Fruit fly (Drosophila melanogaster): ENCODE measurements around the gene glec.
A peak's percentile ranks its signal among the peaks of the same experiment; 100 is the strongest.

Gene glec

DNA sequence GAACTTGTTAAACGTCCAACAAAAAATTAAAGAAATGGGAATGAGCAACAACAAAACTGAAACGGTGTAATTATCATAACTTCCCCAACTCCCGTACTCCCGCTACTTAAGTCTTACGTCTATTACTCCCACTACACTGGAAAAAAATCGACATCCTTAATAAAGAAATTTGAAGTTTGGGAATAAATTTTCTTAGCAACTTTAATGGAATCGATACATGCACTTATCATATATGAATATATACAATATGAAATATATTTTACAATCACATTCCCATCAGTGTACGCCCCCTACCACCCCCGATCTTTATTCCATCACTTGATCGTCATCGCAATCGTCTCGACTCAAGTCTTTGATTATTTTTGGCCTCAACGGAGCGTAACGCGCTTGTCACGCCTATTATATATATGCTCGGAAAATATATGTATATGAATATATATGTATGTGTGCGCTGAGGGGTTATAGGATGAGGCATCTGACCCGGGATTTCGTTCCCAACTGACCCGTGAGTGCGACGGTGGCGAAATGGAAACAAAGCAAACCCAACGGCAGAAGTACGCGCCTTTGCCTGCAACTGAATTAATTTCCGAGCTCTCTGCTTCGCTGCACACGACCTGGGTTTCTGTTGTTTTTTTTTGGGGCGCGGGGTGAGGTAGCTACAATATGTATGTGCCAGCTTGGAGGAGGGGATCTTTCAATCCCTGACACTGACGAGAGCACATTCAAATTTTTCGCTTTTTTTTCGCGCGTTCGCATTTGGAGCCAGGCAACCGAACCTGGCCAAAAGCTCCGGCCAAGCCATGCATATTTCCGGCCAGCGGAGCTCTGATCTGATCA, 21.6 kb downstream of the glec start (continued):
- 0 out of 3 replicates have a peak, but pooled peaks have one; percentile 40 for TF ChIP-seq dysf (GFP tag; IDR thresholded peaks at IDR 0.05)
- 0 out of 2 replicates have a peak, but pooled peaks have one; percentile 16 for TF ChIP-seq Rx (GFP tag; IDR thresholded peaks at IDR 0.05)
- no peak for TF ChIP-seq zfh2 (GFP tag; optimal IDR thresholded peaks at IDR 0.05)
- no peak for TF ChIP-seq CG30020 (tag; optimal IDR thresholded peaks at IDR 0.05)
- peak; percentile 60; the same call in 2 of the 3 replicates for TF ChIP-seq zfh1 (GFP tag; IDR thresholded peaks at IDR 0.05)
- TF ChIP-seq tna (GFP tag; IDR thresholded peaks at IDR 0.05; ENCODE audit: partially characterized antibody): no peak
- TF ChIP-seq Myb (GFP tag; optimal IDR thresholded peaks at IDR 0.05): no peak
- peak in 1 of 3 experiments; percentile 77 for TF ChIP-seq lola (GFP tag; optimal IDR thresholded peaks at IDR 0.05)
- TF ChIP-seq Usf (GFP tag; optimal IDR thresholded peaks at IDR 0.05): peak; percentile 14
- TF ChIP-seq salm (tag; optimal IDR thresholded peaks at IDR 0.05): no peak
- no peak for TF ChIP-seq prd (optimal IDR thresholded peaks at IDR 0.05)
- TF ChIP-seq prd (GFP tag; IDR thresholded peaks at IDR 0.05): peak; percentile 16; the same call in 1 of the 3 replicates
- TF ChIP-seq Jarid2 (GFP tag; optimal IDR thresholded peaks at IDR 0.05): no peak
- TF ChIP-seq ttk (GFP tag; IDR thresholded peaks at IDR 0.05): peak; percentile 28; the same call in 1 of the 2 replicates
- no peak for TF ChIP-seq ara (GFP tag; IDR thresholded peaks at IDR 0.05)
- TF ChIP-seq CG2678 (tag; optimal IDR thresholded peaks at IDR 0.05): peak; percentile 7
- peak; percentile 71 for TF ChIP-seq gem (tag; optimal IDR thresholded peaks at IDR 0.05)
- no peak for TF ChIP-seq tup (GFP tag; optimal IDR thresholded peaks at IDR 0.05)
- TF ChIP-seq fd102C (GFP tag; optimal IDR thresholded peaks at IDR 0.05): no peak
- TF ChIP-seq CG12236 (GFP tag; optimal IDR thresholded peaks at IDR 0.05): no peak
- peak; percentile 18 for TF ChIP-seq gcm (GFP tag; optimal IDR thresholded peaks at IDR 0.05)
- no peak for TF ChIP-seq CG4404 (GFP tag; IDR thresholded peaks at IDR 0.05)
- peak; percentile 63 for TF ChIP-seq Sox102F (GFP tag; optimal IDR thresholded peaks at IDR 0.05)
- peak; percentile 44 for TF ChIP-seq ATbp (GFP tag; optimal IDR thresholded peaks at IDR 0.05)
- no peak for TF ChIP-seq BtbVII (GFP tag; optimal IDR thresholded peaks at IDR 0.05)
- TF ChIP-seq CG3281 (GFP tag; optimal IDR thresholded peaks at IDR 0.05): no peak
- peak; percentile 70 for TF ChIP-seq CG17829 (tag; optimal IDR thresholded peaks at IDR 0.05)
- TF ChIP-seq CG2712 (tag; optimal IDR thresholded peaks at IDR 0.05): peak; percentile 66
- no peak for TF ChIP-seq CG17802 (tag; optimal IDR thresholded peaks at IDR 0.05)
- peak; percentile 75 for TF ChIP-seq CG18262 (tag; optimal IDR thresholded peaks at IDR 0.05)
- TF ChIP-seq slou (GFP tag; optimal IDR thresholded peaks at IDR 0.05): no peak
- no peak for TF ChIP-seq CG14050 (GFP tag; IDR thresholded peaks at IDR 0.05)
- peak; percentile 20 for TF ChIP-seq Hsf (GFP tag; optimal IDR thresholded peaks at IDR 0.05)
- TF ChIP-seq PHDP (tag; optimal IDR thresholded peaks at IDR 0.05): peak; percentile 43
- TF ChIP-seq Xbp1 (GFP tag; optimal IDR thresholded peaks at IDR 0.05): peak; percentile 37
- TF ChIP-seq gro (GFP tag; optimal IDR thresholded peaks at IDR 0.05): no peak
- TF ChIP-seq CG17328 (GFP tag; IDR thresholded peaks at IDR 0.05): 0 out of 2 replicates have a peak, but pooled peaks have one; percentile 26
- no peak for TF ChIP-seq CG9817 (tag; optimal IDR thresholded peaks at IDR 0.05)
- peak; percentile 10 for TF ChIP-seq lab (GFP tag; optimal IDR thresholded peaks at IDR 0.05)
- peak; percentile 72 for TF ChIP-seq vvl (GFP tag; IDR thresholded peaks at IDR 0.05)
- peak in 1 of 2 experiments; percentile 86 for TF ChIP-seq Hr78 (GFP tag; optimal IDR thresholded peaks at IDR 0.05)
- peak; percentile 3 for TF ChIP-seq CG1529 (GFP tag; optimal IDR thresholded peaks at IDR 0.05)
- peak; percentile 37 for TF ChIP-seq CG13424 (tag; optimal IDR thresholded peaks at IDR 0.05)
- TF ChIP-seq CG8924 (tag; optimal IDR thresholded peaks at IDR 0.05): peak; percentile 14
- peak; percentile 32 for TF ChIP-seq D19A (tag; optimal IDR thresholded peaks at IDR 0.05)
- 0 out of 3 replicates have a peak, but pooled peaks have one; percentile 46 for TF ChIP-seq H15 (GFP tag; IDR thresholded peaks at IDR 0.05)
- peak; percentile 27 for TF ChIP-seq Blimp-1 (GFP tag; optimal IDR thresholded peaks at IDR 0.05)
- TF ChIP-seq CG33557 (GFP tag; optimal IDR thresholded peaks at IDR 0.05): peak; percentile 50
